Fruit fly (Drosophila melanogaster) whole organism, prepupa: ENCODE measurements around the gene CG2680.

Experiments
- CG10631 ChIP-seq: fragments of 200-800 bp; sonication (Bioruptor generic); optimal IDR thresholded peaks from 2 replicates; lab custom pipeline; 2016; ENCODE audit warnings: missing biosample characterization, missing genetic modification characterization
- CG31627 ChIP-seq: fragments of 200-800 bp; sonication (Bioruptor generic); optimal IDR thresholded peaks from 3 replicates; lab custom pipeline; 2016; ENCODE audit warnings: missing biosample characterization, missing genetic modification characterization
- CG34406 ChIP-seq: fragments of 200-800 bp; sonication (Bioruptor generic); optimal IDR thresholded peaks from 3 replicates; lab custom pipeline; 2016; ENCODE audit warnings: missing biosample characterization, missing genetic modification characterization
- CG6163 ChIP-seq: fragments of 200-800 bp; sonication (Bioruptor generic); IDR thresholded peaks from 3 replicates; pipeline ENCODE4 v1.3.6; 2022; ENCODE audit warnings: missing biosample characterization, missing genetic modification characterization
- CG8119 ChIP-seq: fragments of 200-800 bp; sonication (Bioruptor generic); IDR thresholded peaks from 3 replicates; pipeline ENCODE4 v1.3.6; 2022; ENCODE audit warnings: missing biosample characterization, missing genetic modification characterization
- CG8632 ChIP-seq: fragments of 200-800 bp; sonication (Bioruptor generic); optimal IDR thresholded peaks from 3 replicates; lab custom pipeline; 2016; ENCODE audit warnings: missing biosample characterization, missing genetic modification characterization
- Ets21C ChIP-seq: fragments of 200-800 bp; sonication (Bioruptor generic); optimal IDR thresholded peaks from 3 replicates; lab custom pipeline; 2016; ENCODE audit warnings: missing biosample characterization, missing genetic modification characterization
- Hr4 ChIP-seq: fragments of 200-800 bp; sonication (Bioruptor generic); optimal IDR thresholded peaks from 3 replicates; lab custom pipeline; 2016; ENCODE audit warnings: missing biosample characterization, missing genetic modification characterization
- Lpt ChIP-seq: fragments of 200-800 bp; sonication (Bioruptor generic); optimal IDR thresholded peaks from 3 replicates; lab custom pipeline; 2016; ENCODE audit warnings: missing biosample characterization, missing genetic modification characterization
- OdsH ChIP-seq: fragments of 200-800 bp; sonication (Bioruptor generic); optimal IDR thresholded peaks from 3 replicates; lab custom pipeline; 2016; ENCODE audit warnings: missing biosample characterization, missing genetic modification characterization
- acj6 ChIP-seq: fragments of 200-800 bp; sonication (Bioruptor generic); optimal IDR thresholded peaks from 3 replicates; lab custom pipeline; 2016; ENCODE audit warnings: missing biosample characterization, missing genetic modification characterization
- svp ChIP-seq: fragments of 200-800 bp; sonication (Bioruptor generic); peaks from one replicate; lab custom pipeline; 2016; ENCODE audit warnings: missing biosample characterization, missing genetic modification characterization

- TF ChIP-seq acj6 (GFP tag; lab: Kevin White, UChicago) (no peak), OdsH (no peak), Lpt (no peak), CG6163 (GFP tag; lab: Robert Waterston, UW) (no peak), svp (GFP tag; lab: Kevin White, UChicago) (no peak), CG34406 (GFP tag; lab: Kevin White, UChicago) (no peak), Ets21C (no peak), CG8119 (GFP tag; lab: Robert Waterston, UW) (no peak), Hr4 (GFP tag; lab: Kevin White, UChicago) (no peak), CG10631 (no peak), CG31627 (GFP tag; lab: Kevin White, UChicago) (no peak), CG8632 (no peak)
Measured at dm6 chrX:2749693-2750092, 42.5 kb upstream of the CG2680 start.
